Worm (Caenorhabditis elegans) whole organism, L1 larva: ENCODE data around the gene F26H11.4.
A peak's percentile ranks its signal among the peaks of the same experiment; 100 is the strongest.

ENCODE experiments used
- aly-2 ChIP-seq: fragments of 150-350 bp; optimal IDR thresholded peaks from 2 replicates; lab custom pipeline; 2014; ENCODE audit warnings: missing biosample characterization, missing genetic modification characterization
- blmp-1 ChIP-seq: fragments of 150-350 bp; optimal IDR thresholded peaks from 2 replicates; lab custom pipeline; 2014; ENCODE audit warnings: missing biosample characterization, missing genetic modification characterization
- ceh-82 ChIP-seq, 3 experiments: fragments of 150-350 bp in 1 of 3; sonication (generic microtip) in 2 of 3; optimal IDR thresholded peaks; 2 replicates each; lab custom pipeline; 2014 to 2017; ENCODE audit warnings: missing biosample characterization in 3 of 3, missing genetic modification characterization in 3 of 3
- dpl-1 ChIP-seq, 3 experiments: fragments of 150-350 bp in 2 of 3; sonication (generic microtip) in 1 of 3; optimal IDR thresholded peaks; 2 replicates each; lab custom pipeline; 2014 to 2017; ENCODE audit warnings: missing biosample characterization in 3 of 3, missing genetic modification characterization in 3 of 3, missing genetic modification reagents in 3 of 3
- efl-1 ChIP-seq, 4 experiments: fragments of 150-350 bp; optimal IDR thresholded peaks in 3 of 4; peaks in 1 of 4; 1 replicate in 1 of 4; 2 replicates in 3 of 4; lab custom pipeline; 2014; ENCODE audit warnings: missing biosample characterization in 2 of 4, missing genetic modification characterization in 2 of 4, missing genetic modification reagents in 2 of 4
- egl-27 ChIP-seq, 2 experiments: fragments of 150-350 bp in 1 of 2; sonication (generic microtip); optimal IDR thresholded peaks; 3 replicates each; lab custom pipeline; 2017 to 2018; ENCODE audit warnings: missing biosample characterization in 2 of 2, missing genetic modification characterization in 2 of 2, missing genetic modification reagents in 2 of 2
- fos-1 ChIP-seq: fragments of 150-350 bp; optimal IDR thresholded peaks from 2 replicates; lab custom pipeline; 2014; ENCODE audit warnings: missing biosample characterization, missing genetic modification characterization
- lin-35 ChIP-seq, 2 experiments: fragments of 150-350 bp; optimal IDR thresholded peaks; 2 replicates each; lab custom pipeline; 2014; ENCODE audit warnings: missing biosample characterization in 2 of 2, missing genetic modification characterization in 2 of 2, missing genetic modification reagents in 2 of 2
- nhr-237 ChIP-seq: fragments of 150-350 bp; optimal IDR thresholded peaks from 2 replicates; lab custom pipeline; 2014; ENCODE audit warnings: missing biosample characterization, missing genetic modification characterization
- nhr-90 ChIP-seq: sonication (generic microtip); optimal IDR thresholded peaks from 2 replicates; lab custom pipeline; 2016; ENCODE audit warnings: mild to moderate bottlenecking, missing genetic modification characterization, missing compliant biosample characterization; ENCODE audit not compliant: poor library complexity
- pag-3 ChIP-seq: sonication (generic microtip); optimal IDR thresholded peaks from 2 replicates; lab custom pipeline; 2017; ENCODE audit warnings: missing genetic modification characterization, mild to moderate bottlenecking, missing compliant biosample characterization, antibody characterized with exemption, borderline replicate concordance; ENCODE audit not compliant: insufficient read depth
- sptf-1 ChIP-seq: fragments of 150-350 bp; optimal IDR thresholded peaks from 2 replicates; lab custom pipeline; 2014; ENCODE audit warnings: missing biosample characterization, missing genetic modification characterization
- tbx-2 ChIP-seq: sonication (generic microtip); optimal IDR thresholded peaks from 2 replicates; lab custom pipeline; 2016; ENCODE audit warnings: missing genetic modification characterization, missing compliant biosample characterization
- unc-62 ChIP-seq: fragments of 150-350 bp; optimal IDR thresholded peaks from 2 replicates; lab custom pipeline; 2014; ENCODE audit warnings: missing biosample characterization, missing genetic modification reagents, missing genetic modification characterization

ce11 chrII:14390036-14390763, 18.2 kb upstream of the F26H11.4 start, which contains the start of the genes kbp-3 and nurf-1:
- TF ChIP-seq egl-27 (tag; optimal IDR thresholded peaks at IDR 0.05; lab: Kevin White, UChicago): no peak
- TF ChIP-seq pag-3 (tag; lab: Kevin White, UChicago): no peak
- peak; percentile 86 to 93 (median 89) for TF ChIP-seq dpl-1 (GFP tag; optimal IDR thresholded peaks at IDR 0.05; lab: Kevin White, UChicago)
- TF ChIP-seq unc-62: no peak
- TF ChIP-seq efl-1 (optimal IDR thresholded peaks at IDR 0.05; lab: Kevin White, UChicago): peak; percentile 77 to 91
- TF ChIP-seq efl-1 (GFP tag; optimal IDR thresholded peaks at IDR 0.05 in 1 of 2; lab: Kevin White, UChicago): peak; percentile 91 to 99
- TF ChIP-seq sptf-1 (tag; lab: Kevin White, UChicago): no peak
- no peak for TF ChIP-seq nhr-237 (tag; lab: Kevin White, UChicago)
- TF ChIP-seq ceh-82 (tag; optimal IDR thresholded peaks at IDR 0.05; lab: Kevin White, UChicago): peak in 2 of 3 experiments; percentile 14 to 60
- TF ChIP-seq lin-35 (GFP tag; optimal IDR thresholded peaks at IDR 0.05; lab: Kevin White, UChicago): peak; percentile 93 to 96
- no peak for TF ChIP-seq fos-1
- no peak for TF ChIP-seq aly-2 (tag; lab: Kevin White, UChicago)
- peak; percentile 40 for TF ChIP-seq tbx-2 (tag; lab: Kevin White, UChicago)
- peak; percentile 33 for TF ChIP-seq blmp-1 (tag; lab: Kevin White, UChicago)
- TF ChIP-seq nhr-90 (tag; lab: Kevin White, UChicago): no peak
